Worm (Caenorhabditis elegans) whole organism, L1 larva: ENCODE data around the gene srt-20.
"Not testable (repeated sequence)": the region's sequence is repeated elsewhere in the genome, so short reads cannot be mapped to it uniquely, and the experiment has no call there.

Experiments
- C16A3.4 ChIP-seq: fragments of 150-350 bp; optimal IDR thresholded peaks from 2 replicates; lab custom pipeline; 2014; ENCODE audit warnings: missing biosample characterization, missing genetic modification characterization
- C34B4.2 ChIP-seq: sonication (generic microtip); optimal IDR thresholded peaks from 2 replicates; lab custom pipeline; 2017; ENCODE audit warnings: mild to moderate bottlenecking, missing genetic modification characterization, missing compliant biosample characterization
- F16B12.6 ChIP-seq: fragments of 150-350 bp; optimal IDR thresholded peaks from 2 replicates; lab custom pipeline; 2014; ENCODE audit warnings: missing biosample characterization, missing genetic modification characterization
- ceh-63 ChIP-seq: fragments of 200-800 bp; sonication (Bioruptor generic); optimal IDR thresholded peaks from 2 replicates; lab custom pipeline; 2018; ENCODE audit warnings: mild to moderate bottlenecking, missing genetic modification characterization, missing compliant biosample characterization
- ceh-88 ChIP-seq: fragments of 200-800 bp; sonication (Bioruptor generic); IDR thresholded peaks from 2 replicates; pipeline ENCODE4 v1.3.6; 2022; ENCODE audit warnings: missing genetic modification characterization, missing compliant biosample characterization
- dpl-1 ChIP-seq, 3 experiments: fragments of 150-350 bp in 2 of 3; sonication (generic microtip) in 1 of 3; optimal IDR thresholded peaks; 2 replicates each; lab custom pipeline; 2014 to 2017; ENCODE audit warnings: missing biosample characterization in 3 of 3, missing genetic modification characterization in 3 of 3, missing genetic modification reagents in 3 of 3
- efl-1 ChIP-seq, 4 experiments: fragments of 150-350 bp; optimal IDR thresholded peaks in 3 of 4; peaks in 1 of 4; 1 replicate in 1 of 4; 2 replicates in 3 of 4; lab custom pipeline; 2014; ENCODE audit warnings: missing biosample characterization in 2 of 4, missing genetic modification characterization in 2 of 4, missing genetic modification reagents in 2 of 4
- efl-3 ChIP-seq: fragments of 200-800 bp; sonication (Bioruptor generic); optimal IDR thresholded peaks from 2 replicates; lab custom pipeline; 2018; ENCODE audit warnings: mild to moderate bottlenecking, missing genetic modification characterization, missing compliant biosample characterization
- egl-13 ChIP-seq: sonication (generic microtip); optimal IDR thresholded peaks from 2 replicates; lab custom pipeline; 2016; ENCODE audit warnings: missing genotype, missing genetic modification reagents, missing genetic modification characterization, missing compliant biosample characterization
- egl-27 ChIP-seq, 2 experiments: fragments of 150-350 bp in 1 of 2; sonication (generic microtip); optimal IDR thresholded peaks; 3 replicates each; lab custom pipeline; 2017 to 2018; ENCODE audit warnings: missing biosample characterization in 2 of 2, missing genetic modification characterization in 2 of 2, missing genetic modification reagents in 2 of 2
- elt-2 ChIP-seq: sonication (generic microtip); optimal IDR thresholded peaks from 2 replicates; lab custom pipeline; 2016; ENCODE audit warnings: missing genetic modification characterization, mild to moderate bottlenecking, inconsistent platforms, missing compliant biosample characterization, missing genetic modification reagents
- fos-1 ChIP-seq: fragments of 150-350 bp; optimal IDR thresholded peaks from 2 replicates; lab custom pipeline; 2014; ENCODE audit warnings: missing biosample characterization, missing genetic modification characterization
- grh-1 ChIP-seq: fragments of 200-800 bp; sonication (Bioruptor generic); IDR thresholded peaks from 2 replicates; pipeline ENCODE4 v1.3.6; 2022; ENCODE audit warnings: missing genetic modification reagents, missing genetic modification characterization, missing compliant biosample characterization
- hlh-17 ChIP-seq: fragments of 200-800 bp; sonication (Bioruptor generic); optimal IDR thresholded peaks from 2 replicates; lab custom pipeline; 2018; ENCODE audit warnings: missing genetic modification characterization, mild to moderate bottlenecking, missing compliant biosample characterization, moderate library complexity, borderline replicate concordance
- hlh-4 ChIP-seq: sonication (generic microtip); optimal IDR thresholded peaks from 2 replicates; lab custom pipeline; 2016; ENCODE audit warnings: mild to moderate bottlenecking, missing genetic modification characterization, missing compliant biosample characterization
- hpl-2 ChIP-seq: fragments of 150-350 bp; optimal IDR thresholded peaks from 2 replicates; lab custom pipeline; 2014; ENCODE audit warnings: missing biosample characterization, missing genetic modification reagents, missing genetic modification characterization
- lin-13 ChIP-seq: fragments of 150-350 bp; optimal IDR thresholded peaks from 2 replicates; lab custom pipeline; 2014; ENCODE audit warnings: missing biosample characterization, missing genetic modification reagents, missing genetic modification characterization
- lin-15B ChIP-seq: fragments of 150-350 bp; sonication (generic microtip); optimal IDR thresholded peaks from 3 replicates; lab custom pipeline; 2014; ENCODE audit warnings: missing biosample characterization, missing genetic modification characterization
- lin-39 ChIP-seq: fragments of 150-350 bp; optimal IDR thresholded peaks from 2 replicates; lab custom pipeline; 2014; ENCODE audit warnings: missing biosample characterization, missing genetic modification reagents, missing genetic modification characterization
- lir-3 ChIP-seq: sonication (generic microtip); optimal IDR thresholded peaks from 2 replicates; lab custom pipeline; 2016; ENCODE audit warnings: mild to moderate bottlenecking, missing genetic modification characterization, moderate library complexity, missing compliant biosample characterization; ENCODE audit not compliant: poor library complexity
- lsy-2 ChIP-seq, 2 experiments: fragments of 150-350 bp; optimal IDR thresholded peaks; 2 replicates each; lab custom pipeline; 2014; ENCODE audit warnings: missing biosample characterization in 2 of 2, missing genetic modification characterization in 2 of 2
- mef-2 ChIP-seq: fragments of 150-350 bp; optimal IDR thresholded peaks from 2 replicates; lab custom pipeline; 2014; ENCODE audit warnings: missing biosample characterization, missing genetic modification characterization
- nhr-20 ChIP-seq: sonication (generic microtip); optimal IDR thresholded peaks from 2 replicates; lab custom pipeline; 2016; ENCODE audit warnings: mild to moderate bottlenecking, missing genetic modification characterization, missing compliant biosample characterization
- nhr-28 ChIP-seq: fragments of 150-350 bp; optimal IDR thresholded peaks from 2 replicates; lab custom pipeline; 2014; ENCODE audit warnings: missing biosample characterization, missing genetic modification characterization
- nhr-71 ChIP-seq: sonication (generic microtip); optimal IDR thresholded peaks from 2 replicates; lab custom pipeline; 2016; ENCODE audit warnings: mild to moderate bottlenecking, missing genetic modification characterization, moderate library complexity, missing compliant biosample characterization
- nhr-77 ChIP-seq: fragments of 150-350 bp; optimal IDR thresholded peaks from 2 replicates; lab custom pipeline; 2014; ENCODE audit warnings: missing biosample characterization, missing genetic modification characterization
- nhr-85 ChIP-seq: sonication (generic microtip); peaks from one replicate; lab custom pipeline; 2016; ENCODE audit warnings: missing genetic modification characterization, inconsistent platforms, missing compliant biosample characterization
- rnt-1 ChIP-seq: sonication (generic microtip); optimal IDR thresholded peaks from 2 replicates; lab custom pipeline; 2016; ENCODE audit warnings: mild to moderate bottlenecking, missing genetic modification characterization, moderate library complexity, missing compliant biosample characterization
- snu-23 ChIP-seq: sonication (generic microtip); optimal IDR thresholded peaks from 2 replicates; lab custom pipeline; 2016; ENCODE audit warnings: missing genetic modification characterization, missing compliant biosample characterization
- sox-4 ChIP-seq: sonication (generic microtip); optimal IDR thresholded peaks from 2 replicates; lab custom pipeline; 2016; ENCODE audit warnings: missing genetic modification characterization, missing compliant biosample characterization
- sup-37 ChIP-seq: fragments of 200-800 bp; sonication (Bioruptor generic); optimal IDR thresholded peaks from 2 replicates; lab custom pipeline; 2018; ENCODE audit warnings: mild to moderate bottlenecking, missing genetic modification characterization, missing compliant biosample characterization
- unc-130 ChIP-seq: fragments of 150-350 bp; optimal IDR thresholded peaks from 2 replicates; lab custom pipeline; 2017; ENCODE audit warnings: missing biosample characterization, missing genetic modification characterization, inconsistent platforms
- unc-86 ChIP-seq: sonication (generic microtip); optimal IDR thresholded peaks from 2 replicates; lab custom pipeline; 2016; ENCODE audit warnings: missing genetic modification characterization, missing compliant biosample characterization
- xbp-1 ChIP-seq: sonication (generic microtip); optimal IDR thresholded peaks from 2 replicates; lab custom pipeline; 2016; ENCODE audit warnings: missing genetic modification characterization, missing compliant biosample characterization

The srt-20 gene

DNA sequence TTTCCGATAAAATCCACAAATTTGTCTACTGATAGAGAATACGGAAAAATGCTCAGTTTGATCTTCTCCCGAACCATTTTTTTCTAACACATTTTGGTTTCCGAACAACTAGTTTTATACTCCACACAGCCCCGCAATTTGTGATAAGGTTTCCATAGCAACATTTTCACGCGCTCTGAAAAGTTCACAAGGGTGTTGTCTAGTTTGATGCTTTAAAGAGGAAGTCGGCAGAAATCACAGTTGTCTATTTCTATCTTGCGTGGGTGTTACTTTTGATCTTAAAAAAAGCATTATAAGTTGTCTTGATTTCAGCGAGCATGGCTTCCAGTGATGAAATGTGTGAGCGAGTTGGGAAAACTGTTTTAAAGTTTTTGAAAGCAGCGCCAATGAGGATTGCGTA is 21.1 kb upstream of the srt-20 start, which contains the start of gene ZC132.3:
Gene ZC132.3 (minus strand): TSS at position 101 of the 400 bp plus-strand sequence.
- no peak for TF ChIP-seq unc-130 (tag; lab: Kevin White, UChicago)
- TF ChIP-seq nhr-28 (tag; lab: Kevin White, UChicago) = no peak
- no peak for TF ChIP-seq nhr-20 (tag; lab: Kevin White, UChicago)
- no peak for TF ChIP-seq C34B4.2 (tag; lab: Kevin White, UChicago)
- no peak for TF ChIP-seq F16B12.6 (tag; lab: Kevin White, UChicago)
- TF ChIP-seq egl-27 (tag; optimal IDR thresholded peaks at IDR 0.05; lab: Kevin White, UChicago) = no peak
- TF ChIP-seq snu-23 (GFP tag; lab: Kevin White, UChicago) = no peak
- no peak for TF ChIP-seq nhr-85 (tag; lab: Kevin White, UChicago)
- no peak for TF ChIP-seq hlh-17 (GFP tag; lab: Kevin White, UChicago)
- TF ChIP-seq C16A3.4 (tag; lab: Kevin White, UChicago) = no peak
- no peak for TF ChIP-seq efl-3
- TF ChIP-seq lin-13 (GFP tag; lab: Kevin White, UChicago) = no peak
- TF ChIP-seq dpl-1 (GFP tag; optimal IDR thresholded peaks at IDR 0.05; lab: Kevin White, UChicago) = no peak
- TF ChIP-seq hlh-4 = no peak
- no peak for TF ChIP-seq mef-2 (tag; lab: Kevin White, UChicago)
- no peak for TF ChIP-seq lir-3 (tag; lab: Kevin White, UChicago)
- no peak for TF ChIP-seq lin-39
- TF ChIP-seq, all 84 proteins: peak for 0

DNA sequence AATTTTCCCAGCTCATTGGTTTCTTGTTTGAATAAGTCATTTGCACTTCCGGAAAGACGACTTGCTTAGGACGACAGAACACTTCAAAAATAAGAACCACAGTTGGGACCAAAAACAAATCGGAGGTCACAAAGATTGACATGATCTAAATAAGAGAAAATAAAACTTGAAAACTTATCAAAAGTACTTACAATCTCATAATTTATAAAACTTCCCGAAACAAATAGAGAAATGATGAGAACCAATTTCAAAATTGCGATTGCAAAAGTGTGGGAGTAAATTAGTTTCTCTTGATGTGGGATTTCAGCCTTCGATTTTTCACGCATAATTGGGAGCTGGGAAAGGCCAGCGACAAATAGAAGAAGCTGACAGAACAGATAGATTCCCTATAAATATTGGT is 19.9 kb upstream of the srt-20 start, which contains the start of gene ZC132.11:
Gene ZC132.11 (minus strand): TSS at position 101 of the 400 bp plus-strand sequence.
- TF ChIP-seq nhr-77 (no peak), unc-86 (tag; lab: Kevin White, UChicago) (no peak), ceh-63 (GFP tag; lab: Kevin White, UChicago) (no peak), sox-4 (no peak), grh-1 (no peak), sup-37 (no peak), nhr-71 (tag; lab: Kevin White, UChicago) (no peak), elt-2 (tag; lab: Kevin White, UChicago) (no peak), xbp-1 (no peak), hlh-17 (GFP tag; lab: Kevin White, UChicago) (no peak), lin-15B (tag; lab: Kevin White, UChicago) (no peak), egl-13 (tag; lab: Kevin White, UChicago) (no peak), fos-1 (tag; lab: Kevin White, UChicago) (no peak)

DNA sequence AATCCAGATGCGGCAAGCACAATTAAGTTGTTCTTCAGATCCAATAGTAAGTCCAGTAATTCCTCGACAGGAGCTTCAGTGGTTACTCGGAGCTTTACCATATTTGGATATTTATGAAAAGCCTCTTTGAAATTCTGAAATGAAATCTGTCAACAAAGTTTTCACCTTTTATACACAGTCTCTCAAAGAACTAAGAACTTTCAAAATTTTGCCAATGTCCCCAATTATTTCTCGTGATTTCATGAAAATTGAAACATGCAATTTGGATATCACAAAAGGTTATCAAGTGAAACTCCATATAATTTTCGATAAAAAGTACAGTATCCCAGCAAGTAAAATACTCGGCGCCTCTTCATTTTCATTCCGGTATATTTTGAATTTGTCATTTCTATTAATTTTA is 17.3 kb upstream of the srt-20 start, which contains the start of gene F47D2.11:
Gene F47D2.11 (minus strand): TSS at position 101 of the 400 bp plus-strand sequence.
- TF ChIP-seq nhr-71 (tag; lab: Kevin White, UChicago) (no peak), hpl-2 (GFP tag; lab: Kevin White, UChicago) (no peak), C16A3.4 (tag; lab: Kevin White, UChicago) (no peak), rnt-1 (tag; lab: Kevin White, UChicago) (no peak), lsy-2 (tag; optimal IDR thresholded peaks at IDR 0.05; lab: Kevin White, UChicago) (no peak), ceh-88 (GFP tag; lab: Robert Waterston, UW) (no peak)

ce11 chrV:4293425-4293824 is 14.8 kb upstream of the srt-20 start, which contains the start of gene srh-194:
Gene srh-194, minus strand, starts transcription at chrV:4293525.
- TF ChIP-seq nhr-85 (tag; lab: Kevin White, UChicago) = peak; percentile 6

DNA sequence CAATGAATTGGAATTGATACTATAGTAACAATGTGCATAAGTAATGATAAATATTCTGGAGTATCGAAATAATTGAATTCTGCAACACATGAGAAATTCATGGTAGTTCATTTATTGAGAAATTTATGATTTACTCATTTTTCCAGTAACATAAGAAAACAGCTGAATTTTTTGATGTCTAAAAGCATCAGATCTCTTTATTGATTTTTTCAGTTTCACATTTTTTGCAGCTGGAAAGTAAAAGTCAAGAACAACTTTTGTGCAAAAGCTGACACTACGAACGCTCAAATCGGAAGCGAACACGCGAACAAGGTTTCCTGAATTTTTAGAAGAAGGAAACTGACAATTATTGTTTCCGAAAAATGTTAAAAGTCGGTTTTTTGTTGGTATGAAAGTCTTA is 11.5 kb upstream of the srt-20 start, which contains the start of gene srh-193:
Gene srh-193 (minus strand): TSS at position 101 of the 400 bp plus-strand sequence.
- not testable (repeated sequence) for TF ChIP-seq efl-1 (optimal IDR thresholded peaks at IDR 0.05; lab: Kevin White, UChicago)
- peak in 1 of 2 experiments; percentile 71 for TF ChIP-seq efl-1 (GFP tag; optimal IDR thresholded peaks at IDR 0.05 in 1 of 2; lab: Kevin White, UChicago)
- TF ChIP-seq, all 84 proteins: peak for 1; not testable (repeated sequence) for 83
